Fruit fly (Drosophila melanogaster) whole organism, prepupa: ENCODE data around the gene Rgl.

Experiments used
- CG3032 ChIP-seq: fragments of 200-800 bp; optimal IDR thresholded peaks from 2 replicates; lab custom pipeline; 2019; ENCODE audit warnings: missing biosample characterization, mild to moderate bottlenecking, missing genetic modification characterization, moderate library complexity
- Gug ChIP-seq: fragments of 200-800 bp; sonication (Bioruptor generic); IDR thresholded peaks from 2 replicates; pipeline ENCODE4 v1.3.6; 2022; ENCODE audit warnings: missing biosample characterization, missing genetic modification characterization

DNA sequence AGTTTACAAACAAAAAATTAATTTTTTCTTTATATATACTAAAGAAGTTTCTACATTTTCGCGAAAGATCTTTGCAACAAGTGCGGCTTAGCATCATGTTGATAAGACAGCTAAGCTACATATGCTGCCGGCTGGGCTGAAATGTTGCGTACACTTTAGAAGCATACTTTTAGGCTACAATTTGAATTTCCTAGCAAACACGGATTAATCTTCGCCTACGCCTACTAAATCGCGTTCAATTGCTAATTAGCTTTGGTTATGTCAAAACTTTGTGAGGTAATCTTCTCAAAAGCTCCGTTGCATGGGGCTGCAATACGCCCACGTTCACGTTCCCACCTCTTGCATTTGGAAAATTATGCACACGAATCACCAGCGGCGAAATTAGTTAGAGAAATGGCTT, 48.2 kb downstream of the Rgl start:
- TF ChIP-seq CG3032 (tag; lab: Kevin White, UChicago) (no peak), Gug (GFP tag; lab: Robert Waterston, UW) (no peak)
